Worm (Caenorhabditis elegans) whole organism, L4/young adult: Measurements from ENCODE around the gene elt-1.

Experiments used
- dao-5 ChIP-seq: sonication (generic microtip); optimal IDR thresholded peaks from 2 replicates; lab custom pipeline; 2016; ENCODE audit warnings: missing genotype, missing genetic modification characterization, moderate library complexity, missing compliant biosample characterization
- him-1 ChIP-seq: sonication (generic microtip); optimal IDR thresholded peaks from 2 replicates; lab custom pipeline; 2016; ENCODE audit warnings: missing genotype, missing genetic modification reagents, missing genetic modification characterization, missing compliant biosample characterization

- TF ChIP-seq him-1 (tag; lab: Kevin White, UChicago): no peak
- TF ChIP-seq dao-5 (tag; lab: Kevin White, UChicago): no peak
Measured at ce11 chrIV:9566505-9566904, 48.3 kb upstream of the elt-1 start, which contains the start of gene lron-14.
